In the genomic region with DNA sequence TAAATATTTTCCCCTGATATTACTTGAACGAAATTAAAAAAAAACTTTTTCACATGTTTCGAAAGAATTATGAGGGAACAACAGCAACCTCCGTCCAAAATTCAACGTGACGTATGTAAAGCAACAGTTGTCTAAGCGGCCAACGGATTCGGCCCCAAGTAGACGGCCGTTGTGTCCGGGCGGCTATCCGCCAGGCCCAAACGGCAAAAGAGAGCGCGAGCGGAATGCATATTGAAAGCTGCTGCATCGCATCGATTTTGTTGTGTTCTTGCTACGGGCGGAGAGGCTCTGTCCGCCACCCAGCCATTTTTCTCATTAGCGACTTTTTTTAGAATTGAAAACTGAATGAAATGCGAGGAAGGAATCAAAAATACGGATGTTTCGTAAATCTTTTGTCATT, we compare ENCODE assay signal across 7 worm cellular contexts.
TF ChIP-seq lines count a peak whose summit lies in the region.

No protein-coding gene starts in this region.

TF ChIP-seq in whole organism, L1 larva, 84 proteins besides CTCF, POLR2A, EP300 and RAD21:
- TF ChIP-seq ztf-11 (tag; optimal IDR thresholded peaks at IDR 0.05; lab: Kevin White, UChicago) (no peak), hlh-17 (GFP tag; optimal IDR thresholded peaks at IDR 0.05; lab: Kevin White, UChicago; ENCODE audit: borderline replicate concordance) (no peak), ets-5 (GFP tag; IDR thresholded peaks at IDR 0.05; lab: Robert Waterston, UW) (no peak), grh-1 (GFP tag; IDR thresholded peaks at IDR 0.05; lab: Robert Waterston, UW) (no peak), lin-14 (GFP tag; optimal IDR thresholded peaks at IDR 0.05; lab: Kevin White, UChicago) (peak; percentile 18), efl-3 (GFP tag; optimal IDR thresholded peaks at IDR 0.05; lab: Kevin White, UChicago) (no peak)

TF ChIP-seq in whole organism, L2 larva, 48 proteins besides CTCF, POLR2A, EP300 and RAD21:
- TF ChIP-seq unc-55 (GFP tag; optimal IDR thresholded peaks at IDR 0.05; lab: Kevin White, UChicago) (peak; percentile 36), ztf-11 (tag; optimal IDR thresholded peaks at IDR 0.05; lab: Kevin White, UChicago) (no peak), nhr-237 (tag; optimal IDR thresholded peaks at IDR 0.05; lab: Kevin White, UChicago) (no peak)
TF ChIP-seq in whole organism, L2 larva: peak in this region for 1.

TF ChIP-seq in whole organism, L3 larva, 47 proteins besides CTCF, POLR2A, EP300 and RAD21:
- peak; percentile 40 for TF ChIP-seq lin-39 (tag; optimal IDR thresholded peaks at IDR 0.05; lab: Kevin White, UChicago)
- peak; percentile 33 for TF ChIP-seq nfya-1 (tag; optimal IDR thresholded peaks at IDR 0.05; lab: Kevin White, UChicago; ENCODE audit: insufficient read depth)
- TF ChIP-seq ztf-11 (tag; optimal IDR thresholded peaks at IDR 0.05; lab: Kevin White, UChicago), result no peak

TF ChIP-seq in whole organism, L4 larva, 104 proteins besides CTCF, POLR2A, EP300 and RAD21:
- TF ChIP-seq set-16 (GFP tag; IDR thresholded peaks at IDR 0.05; lab: Robert Waterston, UW) (peak; percentile 42), hmg-1.1 (GFP tag; IDR thresholded peaks at IDR 0.05; lab: Robert Waterston, UW) (0 out of 2 replicates have a peak, but pooled peaks have one; percentile 19), rbr-2 (tag; optimal IDR thresholded peaks at IDR 0.05; lab: Kevin White, UChicago) (peak; percentile 17), mes-2 (tag; optimal IDR thresholded peaks at IDR 0.05; lab: Kevin White, UChicago; ENCODE audit: poor library complexity, severe bottlenecking) (peak; percentile 0), aha-1 (tag; lab: Kevin White, UChicago) (peak; percentile 54), dmd-9 (GFP tag; IDR thresholded peaks at IDR 0.05; lab: Robert Waterston, UW) (no peak), fkh-10 (GFP tag; optimal IDR thresholded peaks at IDR 0.05; lab: Kevin White, UChicago) (no peak), mdt-29 (GFP tag; IDR thresholded peaks at IDR 0.05; lab: Robert Waterston, UW) (no peak), daf-12 (tag; optimal IDR thresholded peaks at IDR 0.05; lab: Kevin White, UChicago) (no peak)

TF ChIP-seq in whole organism, late embryonic, 69 proteins besides CTCF, POLR2A, EP300 and RAD21:
- TF ChIP-seq ceh-30 (tag; optimal IDR thresholded peaks at IDR 0.05; lab: Kevin White, UChicago) (no peak), ceh-48 (tag; optimal IDR thresholded peaks at IDR 0.05; lab: Kevin White, UChicago) (peak; percentile 61), ceh-34 (tag; optimal IDR thresholded peaks at IDR 0.05; lab: Kevin White, UChicago) (no peak)
TF ChIP-seq in whole organism, late embryonic: peak in this region for 1.

TF ChIP-seq in whole organism, mixed stage, embryonic, 35 proteins besides CTCF, POLR2A, EP300 and RAD21:
- peak; percentile 76 for TF ChIP-seq hlh-1 (tag; optimal IDR thresholded peaks at IDR 0.05; lab: Kevin White, UChicago)
- no peak for TF ChIP-seq ces-1 (GFP tag; optimal IDR thresholded peaks at IDR 0.05; lab: Kevin White, UChicago)
- TF ChIP-seq unc-62 (GFP tag; optimal IDR thresholded peaks at IDR 0.05; lab: Kevin White, UChicago), result no peak

TF ChIP-seq in whole organism, young adult, 124 proteins besides CTCF, POLR2A, EP300 and RAD21:
- TF ChIP-seq zfh-2 (GFP tag; conservative IDR thresholded peaks at IDR 0.05; lab: Robert Waterston, UW), result peak; percentile 55
- TF ChIP-seq let-526 (GFP tag; IDR thresholded peaks at IDR 0.05; lab: Robert Waterston, UW), result no peak
- no peak for TF ChIP-seq B0035.1 (tag; optimal IDR thresholded peaks at IDR 0.05; lab: Kevin White, UChicago)
